Worm (Caenorhabditis elegans) whole organism, late embryonic: ENCODE data around the gene msp-81.

Source experiments
- C38D4.7 ChIP-seq: fragments of 200-800 bp; sonication (Bioruptor generic); optimal IDR thresholded peaks from 2 replicates; lab custom pipeline; 2018; ENCODE audit warnings: mild to moderate bottlenecking, missing genetic modification characterization, moderate library complexity, missing compliant biosample characterization
- K02D7.2 ChIP-seq: sonication (generic microtip); optimal IDR thresholded peaks from 2 replicates; lab custom pipeline; 2017; ENCODE audit warnings: mild to moderate bottlenecking, missing genetic modification characterization, missing compliant biosample characterization
- ceh-24 ChIP-seq: sonication (generic microtip); optimal IDR thresholded peaks from 2 replicates; lab custom pipeline; 2016; ENCODE audit warnings: mild to moderate bottlenecking, missing genetic modification characterization, missing compliant biosample characterization
- ceh-30 ChIP-seq: fragments of 150-350 bp; optimal IDR thresholded peaks from 2 replicates; lab custom pipeline; 2014; ENCODE audit warnings: missing biosample characterization, missing genetic modification characterization
- ets-4 ChIP-seq: sonication (generic microtip); optimal IDR thresholded peaks from 2 replicates; lab custom pipeline; 2016; ENCODE audit warnings: missing genetic modification characterization, missing compliant biosample characterization
- gmeb-2 ChIP-seq: sonication (generic microtip); optimal IDR thresholded peaks from 2 replicates; lab custom pipeline; 2016; ENCODE audit warnings: missing genetic modification characterization, inconsistent platforms, missing compliant biosample characterization
- hlh-30 ChIP-seq: sonication (generic microtip); optimal IDR thresholded peaks from 2 replicates; lab custom pipeline; 2017; ENCODE audit warnings: antibody characterized with exemption, missing genetic modification characterization, missing compliant biosample characterization; ENCODE audit not compliant: insufficient read depth
- nfya-1 ChIP-seq: sonication (generic microtip); optimal IDR thresholded peaks from 2 replicates; lab custom pipeline; 2017; ENCODE audit warnings: missing genetic modification characterization, mild to moderate bottlenecking, missing compliant biosample characterization, antibody characterized with exemption, moderate library complexity
- nhr-232 ChIP-seq: sonication (generic microtip); optimal IDR thresholded peaks from 2 replicates; lab custom pipeline; 2016; ENCODE audit warnings: missing genetic modification characterization, missing compliant biosample characterization
- rnt-1 ChIP-seq: sonication (generic microtip); optimal IDR thresholded peaks from 2 replicates; lab custom pipeline; 2016; ENCODE audit warnings: missing genetic modification characterization, missing compliant biosample characterization
- unc-3 ChIP-seq, 2 experiments: fragments of 200-800 bp in 1 of 2; sonication (Bioruptor generic) in 1 of 2; sonication (generic microtip) in 1 of 2; conservative IDR thresholded peaks in 1 of 2; optimal IDR thresholded peaks in 1 of 2; 2 replicates each; pipeline versions ENCODE4 v1.3.6 to Lab custom; 2016 to 2022; ENCODE audit warnings: missing compliant biosample characterization in 2 of 2, missing genetic modification characterization in 2 of 2, missing genetic modification reagents in 1 of 2

- TF ChIP-seq ceh-24 (tag; lab: Kevin White, UChicago) (no peak), hlh-30 (tag; lab: Kevin White, UChicago) (no peak), gmeb-2 (tag; lab: Kevin White, UChicago) (no peak), K02D7.2 (tag; lab: Kevin White, UChicago) (no peak), ceh-30 (tag; lab: Kevin White, UChicago) (no peak), ets-4 (no peak), nfya-1 (tag; lab: Kevin White, UChicago) (no peak), rnt-1 (no peak), C38D4.7 (GFP tag; lab: Kevin White, UChicago) (no peak), unc-3 (GFP tag; conservative IDR thresholded peaks at IDR 0.05; lab: Robert Waterston, UW) (no peak), unc-3 (tag; optimal IDR thresholded peaks at IDR 0.05; lab: Kevin White, UChicago) (no peak), nhr-232 (tag; lab: Kevin White, UChicago) (no peak)
Measured at ce11 chrIV:9799129-9799528, 37.1 kb downstream of the msp-81 start, which contains the start of gene fat-4.
